Fruit fly (Drosophila melanogaster): ENCODE data around the gene Skel.
A peak's percentile ranks its signal among the peaks of the same experiment; 100 is the strongest.

Skel gene

dm6 chr3R:10643077-10643784, 43.5 kb upstream of the Skel start (continued):
- TF ChIP-seq Lpt (GFP tag; optimal IDR thresholded peaks at IDR 0.05): no peak
- TF ChIP-seq bab2 (GFP tag; optimal IDR thresholded peaks at IDR 0.05): peak; percentile 6
- TF ChIP-seq gsb (GFP tag; IDR thresholded peaks at IDR 0.05): no peak
- peak in 1 of 2 experiments; percentile 33 for TF ChIP-seq Hr78 (GFP tag; optimal IDR thresholded peaks at IDR 0.05)
- no peak for TF ChIP-seq CG7357 (GFP tag; IDR thresholded peaks at IDR 0.05)
- TF ChIP-seq gro (GFP tag; optimal IDR thresholded peaks at IDR 0.05): peak; percentile 6
- peak; percentile 64 for TF ChIP-seq unpg (GFP tag; optimal IDR thresholded peaks at IDR 0.05)
- TF ChIP-seq CG11695 (GFP tag; IDR thresholded peaks at IDR 0.05): no peak
- TF ChIP-seq pros (GFP tag; optimal IDR thresholded peaks at IDR 0.05): no peak
- TF ChIP-seq btn (GFP tag; optimal IDR thresholded peaks at IDR 0.05): no peak
- TF ChIP-seq CG2889 (GFP tag; IDR thresholded peaks at IDR 0.05): no peak
- no peak for TF ChIP-seq gt (GFP tag; IDR thresholded peaks at IDR 0.05)
- no peak for TF ChIP-seq sob (GFP tag; IDR thresholded peaks at IDR 0.05)
- peak; percentile 71; the same call in 2 of the 3 replicates for TF ChIP-seq CG17361 (GFP tag; IDR thresholded peaks at IDR 0.05)
- TF ChIP-seq Sry-δ (GFP tag; optimal IDR thresholded peaks at IDR 0.05): no peak
- TF ChIP-seq ttk (GFP tag; IDR thresholded peaks at IDR 0.05): no peak
- no peak for TF ChIP-seq Ravus (GFP tag; IDR thresholded peaks at IDR 0.05)
- no peak; the same call in 2 of the 3 replicates for TF ChIP-seq ci (GFP tag; IDR thresholded peaks at IDR 0.05)
- TF ChIP-seq luna (GFP tag; optimal IDR thresholded peaks at IDR 0.05): no peak
- no peak for TF ChIP-seq lov (optimal IDR thresholded peaks at IDR 0.05)
- 0 out of 3 replicates have a peak, but pooled peaks have one; percentile 66 for TF ChIP-seq lov (GFP tag; IDR thresholded peaks at IDR 0.05)
- TF ChIP-seq hkb (optimal IDR thresholded peaks at IDR 0.05): no peak
- TF ChIP-seq hkb (GFP tag; IDR thresholded peaks at IDR 0.05): no peak
- no peak for TF ChIP-seq tx (GFP tag; optimal IDR thresholded peaks at IDR 0.05)
- TF ChIP-seq croc (GFP tag; conservative IDR thresholded peaks at IDR 0.05): no peak
- no peak for TF ChIP-seq CG31388 (GFP tag; optimal IDR thresholded peaks at IDR 0.05)
- TF ChIP-seq CG15514 (GFP tag; optimal IDR thresholded peaks at IDR 0.05): peak; percentile 14
- TF ChIP-seq bigmax (GFP tag; optimal IDR thresholded peaks at IDR 0.05): no peak
- peak; percentile 73 for TF ChIP-seq CG1603 (tag; optimal IDR thresholded peaks at IDR 0.05)
- TF ChIP-seq CG4282 (GFP tag; optimal IDR thresholded peaks at IDR 0.05): no peak
- TF ChIP-seq Atf3 (GFP tag; optimal IDR thresholded peaks at IDR 0.05): no peak
- TF ChIP-seq jumu (GFP tag; optimal IDR thresholded peaks at IDR 0.05): no peak
- TF ChIP-seq CG4424 (GFP tag; optimal IDR thresholded peaks at IDR 0.05): no peak
- TF ChIP-seq bsh (GFP tag; optimal IDR thresholded peaks at IDR 0.05): peak in 1 of 2 experiments; percentile 52
- peak; percentile 27 for TF ChIP-seq sqz (GFP tag; optimal IDR thresholded peaks at IDR 0.05)
- TF ChIP-seq unc-4 (GFP tag; IDR thresholded peaks at IDR 0.05; ENCODE audit: partially characterized antibody): no peak
- TF ChIP-seq eve (GFP tag; optimal IDR thresholded peaks at IDR 0.05): no peak
- no peak for TF ChIP-seq slp2 (GFP tag; optimal IDR thresholded peaks at IDR 0.05)
- TF ChIP-seq da (GFP tag; optimal IDR thresholded peaks at IDR 0.05): no peak
- no peak for TF ChIP-seq wdn (GFP tag; IDR thresholded peaks at IDR 0.05)
- no peak for TF ChIP-seq Ada2b (GFP tag; IDR thresholded peaks at IDR 0.05)
- peak; percentile 75 for TF ChIP-seq ATbp (GFP tag; optimal IDR thresholded peaks at IDR 0.05)
- TF ChIP-seq gsb-n (tag; optimal IDR thresholded peaks at IDR 0.05): peak; percentile 34
- no peak for TF ChIP-seq CG9437 (GFP tag; optimal IDR thresholded peaks at IDR 0.05)
- peak; percentile 74 for TF ChIP-seq Fer1 (GFP tag; optimal IDR thresholded peaks at IDR 0.05)
- TF ChIP-seq gce (GFP tag; IDR thresholded peaks at IDR 0.05): no peak
- no peak for TF ChIP-seq CG4730 (GFP tag; IDR thresholded peaks at IDR 0.05)
- no peak for TF ChIP-seq Drgx (GFP tag; IDR thresholded peaks at IDR 0.05)
- TF ChIP-seq lilli (GFP tag; optimal IDR thresholded peaks at IDR 0.05): no peak
- TF ChIP-seq CG13287 (GFP tag; IDR thresholded peaks at IDR 0.05; ENCODE audit: partially characterized antibody): no peak
- TF ChIP-seq CG4617 (GFP tag; optimal IDR thresholded peaks at IDR 0.05; ENCODE audit: borderline replicate concordance): no peak

Data from whole organism, embryonic.